Worm (Caenorhabditis elegans) whole organism, L3 larva: ENCODE measurements around the gene K05F1.1.
"Not testable (repeated sequence)": the region's sequence is repeated elsewhere in the genome, so short reads cannot be mapped to it uniquely, and the experiment has no call there.

Experiments used
- R02D3.7 ChIP-seq: fragments of 150-350 bp; optimal IDR thresholded peaks from 2 replicates; lab custom pipeline; 2014; ENCODE audit warnings: missing biosample characterization, missing genetic modification characterization
- aly-2 ChIP-seq: fragments of 150-350 bp; optimal IDR thresholded peaks from 2 replicates; lab custom pipeline; 2014; ENCODE audit warnings: missing biosample characterization, missing genetic modification characterization
- ceh-16 ChIP-seq: sonication (generic microtip); optimal IDR thresholded peaks from 2 replicates; lab custom pipeline; 2017; ENCODE audit warnings: missing biosample characterization, missing genetic modification characterization
- ceh-82 ChIP-seq: fragments of 150-350 bp; optimal IDR thresholded peaks from 2 replicates; lab custom pipeline; 2014; ENCODE audit warnings: missing biosample characterization, missing genetic modification characterization
- ceh-9 ChIP-seq: sonication (generic microtip); optimal IDR thresholded peaks from 2 replicates; lab custom pipeline; 2018; ENCODE audit warnings: missing biosample characterization, missing genetic modification characterization
- egl-5 ChIP-seq: fragments of 150-350 bp; optimal IDR thresholded peaks from 2 replicates; lab custom pipeline; 2017; ENCODE audit warnings: missing biosample characterization, missing genetic modification reagents, missing genetic modification characterization, inconsistent platforms
- elt-1 ChIP-seq: fragments of 150-350 bp; optimal IDR thresholded peaks from 2 replicates; lab custom pipeline; 2014; ENCODE audit warnings: missing biosample characterization, missing genetic modification characterization
- elt-2 ChIP-seq: sonication (generic microtip); optimal IDR thresholded peaks from 2 replicates; lab custom pipeline; 2016; ENCODE audit warnings: missing genetic modification reagents, mild to moderate bottlenecking, missing genetic modification characterization, missing compliant biosample characterization
- elt-3 ChIP-seq, 3 experiments: fragments of 150-350 bp in 1 of 3; sonication (generic microtip) in 2 of 3; optimal IDR thresholded peaks; 2 replicates in 2 of 3; 4 replicates in 1 of 3; lab custom pipeline; 2014 to 2017; ENCODE audit warnings: missing biosample characterization in 3 of 3, missing genetic modification characterization in 3 of 3
- hmg-11 ChIP-seq: sonication (generic microtip); optimal IDR thresholded peaks from 2 replicates; lab custom pipeline; 2016; ENCODE audit warnings: missing genetic modification characterization, missing compliant biosample characterization
- jun-1 ChIP-seq: fragments of 150-350 bp; optimal IDR thresholded peaks from 2 replicates; lab custom pipeline; 2014; ENCODE audit warnings: missing biosample characterization, missing genetic modification reagents, missing genetic modification characterization
- lin-15B ChIP-seq: fragments of 150-350 bp; optimal IDR thresholded peaks from 2 replicates; lab custom pipeline; 2014; ENCODE audit warnings: missing biosample characterization, missing genetic modification characterization
- lin-39 ChIP-seq: fragments of 150-350 bp; optimal IDR thresholded peaks from 2 replicates; lab custom pipeline; 2018; ENCODE audit warnings: missing biosample characterization, missing genetic modification reagents, missing genetic modification characterization
- nfya-1 ChIP-seq: sonication (generic microtip); optimal IDR thresholded peaks from 2 replicates; lab custom pipeline; 2017; ENCODE audit warnings: missing genetic modification characterization, mild to moderate bottlenecking, missing compliant biosample characterization, antibody characterized with exemption, moderate library complexity; ENCODE audit not compliant: insufficient read depth
- nhr-11 ChIP-seq: fragments of 150-350 bp; optimal IDR thresholded peaks from 2 replicates; lab custom pipeline; 2014; ENCODE audit warnings: missing biosample characterization, missing genetic modification characterization
- nhr-12 ChIP-seq: fragments of 150-350 bp; optimal IDR thresholded peaks from 2 replicates; lab custom pipeline; 2014; ENCODE audit warnings: missing biosample characterization, missing genetic modification characterization
- nhr-23 ChIP-seq: fragments of 150-350 bp; optimal IDR thresholded peaks from 2 replicates; lab custom pipeline; 2014; ENCODE audit warnings: missing biosample characterization, missing genetic modification reagents, missing genetic modification characterization
- nhr-237 ChIP-seq: fragments of 150-350 bp; optimal IDR thresholded peaks from 2 replicates; lab custom pipeline; 2014; ENCODE audit warnings: missing biosample characterization, missing genetic modification characterization
- nhr-28 ChIP-seq: fragments of 150-350 bp; optimal IDR thresholded peaks from 2 replicates; lab custom pipeline; 2014; ENCODE audit warnings: missing biosample characterization, missing genetic modification characterization
- nhr-43 ChIP-seq: sonication (generic microtip); optimal IDR thresholded peaks from 2 replicates; lab custom pipeline; 2016; ENCODE audit warnings: mild to moderate bottlenecking, missing genetic modification characterization, missing compliant biosample characterization; ENCODE audit not compliant: poor library complexity, severe bottlenecking
- pha-4 ChIP-seq: fragments of 150-350 bp; optimal IDR thresholded peaks from 2 replicates; lab custom pipeline; 2014; ENCODE audit warnings: missing biosample characterization, missing genetic modification reagents, missing genetic modification characterization
- pqm-1 ChIP-seq: fragments of 150-350 bp; optimal IDR thresholded peaks from 2 replicates; lab custom pipeline; 2017; ENCODE audit warnings: missing biosample characterization, missing genetic modification characterization, inconsistent platforms
- sea-2 ChIP-seq: fragments of 150-350 bp; sonication (generic microtip); optimal IDR thresholded peaks from 4 replicates; lab custom pipeline; 2014; ENCODE audit warnings: missing biosample characterization, missing genetic modification reagents, missing genetic modification characterization
- tbx-2 ChIP-seq: sonication (generic microtip); optimal IDR thresholded peaks from 2 replicates; lab custom pipeline; 2016; ENCODE audit warnings: mild to moderate bottlenecking, missing genetic modification characterization, missing compliant biosample characterization
- unc-39 ChIP-seq: sonication (generic microtip); optimal IDR thresholded peaks from 4 replicates; lab custom pipeline; 2017; ENCODE audit warnings: missing biosample characterization, missing genetic modification characterization
- unc-62 ChIP-seq: fragments of 150-350 bp; sonication (generic microtip); optimal IDR thresholded peaks from 4 replicates; lab custom pipeline; 2014; ENCODE audit warnings: missing biosample characterization, missing genetic modification reagents, missing genetic modification characterization
- zag-1 ChIP-seq: fragments of 150-350 bp; optimal IDR thresholded peaks from 2 replicates; lab custom pipeline; 2014; ENCODE audit warnings: missing biosample characterization, missing genetic modification characterization
- ztf-4 ChIP-seq: fragments of 150-350 bp; optimal IDR thresholded peaks from 2 replicates; lab custom pipeline; 2014; ENCODE audit warnings: missing biosample characterization, missing genetic modification characterization

Gene K05F1.1

DNA sequence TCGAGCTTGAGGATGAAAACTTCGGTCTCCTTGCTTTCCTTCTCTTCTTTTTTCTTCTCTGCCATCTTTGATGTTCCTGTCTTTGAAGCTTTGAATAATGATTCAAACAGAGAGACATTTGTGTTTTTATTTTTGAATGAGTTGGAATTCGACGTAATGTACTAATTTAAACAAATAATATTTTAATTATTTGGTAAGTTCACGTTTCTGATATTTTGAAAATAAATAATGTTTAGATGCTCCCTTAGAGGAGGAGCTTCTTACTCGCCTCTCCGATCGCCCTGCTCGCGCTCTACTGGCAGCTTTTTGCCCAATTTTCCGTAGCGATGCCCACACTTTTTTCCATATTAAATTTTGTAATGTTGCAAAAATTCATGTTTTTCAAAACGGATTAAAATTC lies at the start of gene K05F1.1, which contains the start of gene K05F1.9:
K05F1.1 (plus strand) TSS at position 308 of the 400 bp plus-strand sequence.
K05F1.9 (minus strand) TSS at position 101 of the 400 bp plus-strand sequence.
- TF ChIP-seq R02D3.7 (tag; lab: Kevin White, UChicago), result no peak
- TF ChIP-seq aly-2 (tag; lab: Kevin White, UChicago), result no peak
- TF ChIP-seq nhr-23 (tag; lab: Kevin White, UChicago), result no peak
- TF ChIP-seq zag-1 (tag; lab: Kevin White, UChicago), result no peak
- no peak for TF ChIP-seq nhr-28 (tag; lab: Kevin White, UChicago)
- TF ChIP-seq lin-39 (tag; lab: Kevin White, UChicago), result no peak
- no peak for TF ChIP-seq sea-2 (GFP tag; lab: Kevin White, UChicago)
- no peak for TF ChIP-seq egl-5 (tag; lab: Kevin White, UChicago)
- no peak for TF ChIP-seq elt-1 (tag; lab: Kevin White, UChicago)
- no peak for TF ChIP-seq pqm-1 (tag; lab: Kevin White, UChicago)
- no peak for TF ChIP-seq hmg-11 (tag; lab: Kevin White, UChicago)
- no peak for TF ChIP-seq nfya-1 (tag; lab: Kevin White, UChicago)
- no peak for TF ChIP-seq pha-4
- TF ChIP-seq ztf-4 (tag; lab: Kevin White, UChicago), result no peak
- TF ChIP-seq nhr-12 (tag; lab: Kevin White, UChicago), result no peak
- TF ChIP-seq lin-15B (tag; lab: Kevin White, UChicago), result no peak
- TF ChIP-seq ceh-82 (tag; lab: Kevin White, UChicago), result no peak
- TF ChIP-seq nhr-11, result no peak

- TF ChIP-seq elt-2 (tag; lab: Kevin White, UChicago) (peak; percentile 31), jun-1 (tag; lab: Kevin White, UChicago) (no peak)
- TF ChIP-seq, all 47 proteins: peak for 1
These were observed 47.0 kb upstream of the K05F1.1 start, which contains the start of gene F10C1.8 for ce11 chrII:5754168-5754567. Gene F10C1.8, plus strand, starts transcription at chrII:5754468.

ce11 chrII:5757656-5758055 lies 43.5 kb upstream of the K05F1.1 start, which contains the start of the genes F10C1.3 and F10C1.23:
Gene F10C1.3, minus strand, starts transcription at chrII:5757756.
Gene F10C1.23, plus strand, starts transcription at chrII:5758040.
- not testable (repeated sequence) for TF ChIP-seq ceh-16 (tag; lab: Kevin White, UChicago); unc-62 (GFP tag; lab: Kevin White, UChicago); pha-4

DNA sequence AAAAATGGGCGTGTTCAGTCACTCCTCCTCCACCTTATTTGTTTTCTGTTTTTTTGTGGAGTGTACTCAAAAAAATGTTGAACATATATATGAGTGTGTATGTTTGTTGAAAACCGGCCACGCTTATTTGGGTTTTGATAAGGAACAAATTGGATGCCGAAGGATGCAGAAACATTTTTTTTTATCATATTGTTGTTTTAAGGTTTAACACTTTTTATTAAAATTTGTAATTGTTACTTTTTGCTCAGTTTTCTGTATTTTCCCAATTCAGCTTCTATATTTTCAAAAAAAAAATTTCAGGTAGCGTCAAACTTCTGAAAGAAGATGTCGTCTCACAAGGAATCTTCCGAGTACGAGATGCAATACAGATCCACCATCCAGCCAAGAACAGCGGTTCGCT lies 35.9 kb upstream of the K05F1.1 start, which contains the start of gene ifb-1:
ifb-1 (plus strand) TSS at position 301 of the 400 bp plus-strand sequence.
- no peak for TF ChIP-seq ceh-16 (tag; lab: Kevin White, UChicago)
- no peak for TF ChIP-seq sea-2 (GFP tag; lab: Kevin White, UChicago)

- TF ChIP-seq tbx-2 (no peak), nhr-43 (tag; lab: Kevin White, UChicago) (no peak), sea-2 (GFP tag; lab: Kevin White, UChicago) (no peak), nhr-23 (tag; lab: Kevin White, UChicago) (peak; percentile 29), pqm-1 (tag; lab: Kevin White, UChicago) (no peak), jun-1 (tag; lab: Kevin White, UChicago) (no peak), ceh-16 (tag; lab: Kevin White, UChicago) (no peak), nhr-237 (tag; lab: Kevin White, UChicago) (no peak), unc-39 (tag; lab: Kevin White, UChicago) (no peak), nhr-28 (tag; lab: Kevin White, UChicago) (no peak), aly-2 (tag; lab: Kevin White, UChicago) (no peak), elt-3 (tag; optimal IDR thresholded peaks at IDR 0.05; lab: Kevin White, UChicago) (peak in 1 of 3 experiments; percentile 15), elt-2 (tag; lab: Kevin White, UChicago) (no peak), egl-5 (tag; lab: Kevin White, UChicago) (no peak), nhr-12 (tag; lab: Kevin White, UChicago) (no peak), elt-1 (tag; lab: Kevin White, UChicago) (peak; percentile 91), lin-39 (tag; lab: Kevin White, UChicago) (no peak), nfya-1 (tag; lab: Kevin White, UChicago) (no peak), ceh-9 (tag; lab: Kevin White, UChicago) (no peak)
These were observed 32.8 kb upstream of the K05F1.1 start for ce11 chrII:5768274-5768820.
